Fruit fly (Drosophila melanogaster) whole organism, embryonic: ENCODE data around the gene Cad99C.

Experiments used
- BEAF-32 ChIP-seq: fragments of 200-800 bp; sonication (Bioruptor generic); optimal IDR thresholded peaks from 3 replicates; lab custom pipeline; 2017; ENCODE audit warnings: missing biosample characterization, missing genetic modification characterization, mild to moderate bottlenecking, moderate library complexity, missing genetic modification reagents
- BtbVII ChIP-seq: fragments of 200-800 bp; sonication (Bioruptor generic); optimal IDR thresholded peaks from 3 replicates; lab custom pipeline; 2017; ENCODE audit warnings: missing biosample characterization, mild to moderate bottlenecking, missing genetic modification characterization
- Bteb2 ChIP-seq: fragments of 200-800 bp; sonication (Bioruptor generic); optimal IDR thresholded peaks from 2 replicates; lab custom pipeline; 2016; ENCODE audit warnings: missing biosample characterization, missing genetic modification characterization
- C15 ChIP-seq: fragments of 200-800 bp; sonication (Bioruptor generic); IDR thresholded peaks from 3 replicates; pipeline ENCODE4 v1.3.6; 2022; ENCODE audit warnings: missing biosample characterization, missing genetic modification characterization
- CG10267 ChIP-seq: fragments of 200-800 bp; sonication (Bioruptor generic); optimal IDR thresholded peaks from 2 replicates; lab custom pipeline; 2018; ENCODE audit warnings: missing biosample characterization, mild to moderate bottlenecking, missing genetic modification characterization, moderate library complexity
- CG10565 ChIP-seq: fragments of 200-800 bp; sonication (Bioruptor generic); optimal IDR thresholded peaks from 3 replicates; lab custom pipeline; 2016; ENCODE audit warnings: missing biosample characterization, mild to moderate bottlenecking, missing genetic modification characterization
- CG10654 ChIP-seq: fragments of 200-800 bp; sonication (Bioruptor generic); optimal IDR thresholded peaks from 2 replicates; lab custom pipeline; 2016; ENCODE audit warnings: missing biosample characterization, missing genetic modification characterization
- CG12104 ChIP-seq: fragments of 200-800 bp; sonication (Bioruptor generic); optimal IDR thresholded peaks from 3 replicates; lab custom pipeline; 2016; ENCODE audit warnings: missing biosample characterization, missing genetic modification characterization
- CG12391 ChIP-seq: fragments of 200-800 bp; sonication (Bioruptor generic); optimal IDR thresholded peaks from 3 replicates; lab custom pipeline; 2018; ENCODE audit warnings: missing biosample characterization, mild to moderate bottlenecking, missing genetic modification characterization, moderate library complexity
- CG13287 ChIP-seq: fragments of 200-800 bp; sonication (Bioruptor generic); IDR thresholded peaks from 2 replicates; pipeline ENCODE4 v1.3.6; 2022; ENCODE audit warnings: missing biosample characterization, missing genetic modification characterization; ENCODE audit not compliant: partially characterized antibody
- CG14710 ChIP-seq: fragments of 200-800 bp; sonication (Bioruptor generic); optimal IDR thresholded peaks from 3 replicates; lab custom pipeline; 2019; ENCODE audit warnings: missing biosample characterization, mild to moderate bottlenecking, missing genetic modification characterization, moderate library complexity
- CG17186 ChIP-seq: fragments of 200-800 bp; sonication (Bioruptor generic); optimal IDR thresholded peaks from 3 replicates; lab custom pipeline; 2017; ENCODE audit warnings: missing biosample characterization, missing genetic modification reagents, missing genetic modification characterization
- CG18599 ChIP-seq: fragments of 200-800 bp; sonication (Bioruptor generic); optimal IDR thresholded peaks from 3 replicates; lab custom pipeline; 2017; ENCODE audit warnings: missing biosample characterization, missing genetic modification characterization, mild to moderate bottlenecking, moderate library complexity, missing genetic modification reagents
- CG18619 ChIP-seq: fragments of 200-800 bp; sonication (Bioruptor generic); optimal IDR thresholded peaks from 3 replicates; lab custom pipeline; 2017; ENCODE audit warnings: missing biosample characterization, mild to moderate bottlenecking, missing genetic modification characterization
- CG18764 ChIP-seq: fragments of 200-800 bp; sonication (Bioruptor generic); optimal IDR thresholded peaks from 3 replicates; lab custom pipeline; 2016; ENCODE audit warnings: missing biosample characterization, missing genetic modification characterization
- CG31441 ChIP-seq: fragments of 200-800 bp; sonication (Bioruptor generic); IDR thresholded peaks from 2 replicates; pipeline ENCODE4 v1.3.6; 2022; ENCODE audit warnings: missing biosample characterization, missing genetic modification characterization
- CG34224 ChIP-seq: fragments of 200-800 bp; sonication (Bioruptor generic); IDR thresholded peaks from 3 replicates; pipeline ENCODE4 v1.3.6; 2022; ENCODE audit warnings: missing biosample characterization, missing genetic modification characterization; ENCODE audit not compliant: partially characterized antibody
- CG3847 ChIP-seq: fragments of 200-800 bp; sonication (Bioruptor generic); IDR thresholded peaks from 2 replicates; pipeline ENCODE4 v1.3.6; 2022; ENCODE audit warnings: missing biosample characterization, missing genetic modification characterization
- CG6272 ChIP-seq: fragments of 200-800 bp; sonication (Bioruptor generic); IDR thresholded peaks from 2 replicates; pipeline ENCODE4 v1.3.6; 2022; ENCODE audit warnings: missing biosample characterization, missing genetic modification characterization
- CG7745 ChIP-seq: fragments of 200-800 bp; sonication (Bioruptor generic); optimal IDR thresholded peaks from 2 replicates; lab custom pipeline; 2018; ENCODE audit warnings: missing biosample characterization, mild to moderate bottlenecking, missing genetic modification characterization, moderate library complexity
- CG7963 ChIP-seq: fragments of 200-800 bp; sonication (Bioruptor generic); IDR thresholded peaks from 3 replicates; pipeline ENCODE4 v1.3.6; 2022; ENCODE audit warnings: missing biosample characterization, missing genetic modification characterization; ENCODE audit not compliant: partially characterized antibody
- CG9876 ChIP-seq: fragments of 200-800 bp; sonication (Bioruptor generic); optimal IDR thresholded peaks from 2 replicates; lab custom pipeline; 2016; ENCODE audit warnings: missing biosample characterization, missing genetic modification characterization
- Dref ChIP-seq: fragments of 200-800 bp; sonication (Bioruptor generic); IDR thresholded peaks from 2 replicates; pipeline ENCODE4 v1.3.6; 2022; ENCODE audit warnings: missing biosample characterization, missing genetic modification characterization
- E2f2 ChIP-seq: fragments of 200-800 bp; sonication (Bioruptor generic); IDR thresholded peaks from 2 replicates; pipeline ENCODE4 v1.3.6; 2022; ENCODE audit warnings: missing biosample characterization, missing genetic modification characterization
- Ets65A ChIP-seq: fragments of 200-800 bp; sonication (Bioruptor generic); peaks from one replicate; lab custom pipeline; 2016; ENCODE audit warnings: missing biosample characterization, missing genetic modification characterization
- Hsf ChIP-seq: fragments of 200-800 bp; sonication (Bioruptor generic); optimal IDR thresholded peaks from 3 replicates; lab custom pipeline; 2016; ENCODE audit warnings: missing biosample characterization, missing genetic modification characterization
- MESR4 ChIP-seq: fragments of 200-800 bp; sonication (Bioruptor generic); optimal IDR thresholded peaks from 2 replicates; lab custom pipeline; 2018; ENCODE audit warnings: missing biosample characterization, mild to moderate bottlenecking, missing genetic modification characterization, moderate library complexity
- Nf-YB ChIP-seq: fragments of 200-800 bp; sonication (Bioruptor generic); optimal IDR thresholded peaks from 3 replicates; lab custom pipeline; 2019; ENCODE audit warnings: missing biosample characterization, mild to moderate bottlenecking, missing genetic modification characterization, moderate library complexity
- PHDP ChIP-seq: fragments of 200-800 bp; sonication (Bioruptor generic); optimal IDR thresholded peaks from 3 replicates; lab custom pipeline; 2018; ENCODE audit warnings: missing biosample characterization, mild to moderate bottlenecking, missing genetic modification characterization, moderate library complexity
- ab ChIP-seq: fragments of 200-800 bp; sonication (Bioruptor generic); optimal IDR thresholded peaks from 2 replicates; lab custom pipeline; 2016; ENCODE audit warnings: missing biosample characterization, missing genetic modification characterization
- bbx ChIP-seq: fragments of 200-800 bp; sonication (Bioruptor generic); IDR thresholded peaks from 2 replicates; pipeline ENCODE4 v1.3.6; 2022; ENCODE audit warnings: missing biosample characterization, missing genetic modification characterization; ENCODE audit not compliant: partially characterized antibody
- bowl ChIP-seq: fragments of 200-800 bp; sonication (Bioruptor generic); IDR thresholded peaks from 2 replicates; pipeline ENCODE4 v1.3.6; 2022; ENCODE audit warnings: missing biosample characterization, missing genetic modification characterization
- caup ChIP-seq: fragments of 200-800 bp; sonication (Bioruptor generic); optimal IDR thresholded peaks from 3 replicates; lab custom pipeline; 2017; ENCODE audit warnings: missing biosample characterization, mild to moderate bottlenecking, missing genetic modification characterization, moderate library complexity; ENCODE audit not compliant: severe bottlenecking
- croc ChIP-seq: fragments of 200-800 bp; sonication (Bioruptor generic); conservative IDR thresholded peaks from 3 replicates; pipeline ENCODE4 v1.3.6; 2022; ENCODE audit warnings: missing biosample characterization, missing genetic modification characterization
- dpn ChIP-seq, 2 experiments: fragments of 200-800 bp; sonication (Bioruptor generic); optimal IDR thresholded peaks; 3 replicates each; lab custom pipeline; 2016; ENCODE audit warnings: missing biosample characterization in 2 of 2, missing genetic modification characterization in 2 of 2
- eve ChIP-seq, 2 experiments: fragments of >200 bp; optimal IDR thresholded peaks; 2 replicates each; lab custom pipeline; 2017; ENCODE audit warnings: missing biosample characterization in 2 of 2, missing genetic modification characterization in 2 of 2
- exex ChIP-seq: fragments of 200-800 bp; sonication (Bioruptor generic); optimal IDR thresholded peaks from 4 replicates; lab custom pipeline; 2018; ENCODE audit warnings: missing biosample characterization, mild to moderate bottlenecking, missing genetic modification characterization, moderate library complexity
- gsb-n ChIP-seq: fragments of 200-800 bp; sonication (Bioruptor generic); optimal IDR thresholded peaks from 3 replicates; lab custom pipeline; 2018; ENCODE audit warnings: missing biosample characterization, mild to moderate bottlenecking, missing genetic modification characterization
- hbn ChIP-seq: fragments of 200-800 bp; sonication (Bioruptor generic); IDR thresholded peaks from 2 replicates; pipeline ENCODE4 v1.3.6; 2022; ENCODE audit warnings: missing biosample characterization, missing genetic modification characterization; ENCODE audit not compliant: partially characterized antibody
- inv ChIP-seq: fragments of 200-800 bp; sonication (Bioruptor generic); IDR thresholded peaks from 2 replicates; pipeline ENCODE4 v1.3.6; 2022; ENCODE audit warnings: missing biosample characterization, missing genetic modification characterization; ENCODE audit not compliant: partially characterized antibody
- lab ChIP-seq: fragments of 200-800 bp; sonication (Bioruptor generic); optimal IDR thresholded peaks from 3 replicates; lab custom pipeline; 2017; ENCODE audit warnings: missing biosample characterization, missing genetic modification characterization, mild to moderate bottlenecking, moderate library complexity, missing genetic modification reagents
- lbe ChIP-seq: fragments of 200-800 bp; sonication (Bioruptor generic); optimal IDR thresholded peaks from 2 replicates; lab custom pipeline; 2016; ENCODE audit warnings: missing biosample characterization, mild to moderate bottlenecking, missing genetic modification characterization
- pita ChIP-seq: fragments of 200-800 bp; sonication (Bioruptor generic); optimal IDR thresholded peaks from 2 replicates; lab custom pipeline; 2017; ENCODE audit warnings: missing biosample characterization, mild to moderate bottlenecking, missing genetic modification characterization
- sens ChIP-seq: fragments of 200-800 bp; sonication (Bioruptor generic); peaks from one replicate; lab custom pipeline; 2016; ENCODE audit warnings: missing biosample characterization, missing genetic modification characterization
- slou ChIP-seq: fragments of 200-800 bp; sonication (Bioruptor generic); optimal IDR thresholded peaks from 3 replicates; lab custom pipeline; 2016; ENCODE audit warnings: missing biosample characterization, missing genetic modification characterization
- unc-4 ChIP-seq: fragments of 200-800 bp; sonication (Bioruptor generic); IDR thresholded peaks from 2 replicates; pipeline ENCODE4 v1.3.6; 2022; ENCODE audit warnings: missing biosample characterization, missing genetic modification characterization; ENCODE audit not compliant: partially characterized antibody
- vnd ChIP-seq: fragments of 200-800 bp; sonication (Bioruptor generic); IDR thresholded peaks from 3 replicates; pipeline ENCODE4 v1.3.6; 2022; ENCODE audit warnings: missing biosample characterization, missing genetic modification characterization; ENCODE audit not compliant: partially characterized antibody
- wek ChIP-seq: fragments of 200-800 bp; sonication (Bioruptor generic); optimal IDR thresholded peaks from 3 replicates; lab custom pipeline; 2018; ENCODE audit warnings: missing biosample characterization, mild to moderate bottlenecking, missing genetic modification characterization, moderate library complexity

The Cad99C gene

dm6 chr3R:29868676-29869349 lies 27.4 kb downstream of the Cad99C start, which contains the start of gene Zip99C (continued):
- no peak for TF ChIP-seq ab
- TF ChIP-seq gsb-n (tag; lab: Kevin White, UChicago), result peak; percentile 29
- peak; percentile 78 for TF ChIP-seq sens (GFP tag; lab: Kevin White, UChicago)
- TF ChIP-seq CG34224 (GFP tag; lab: Robert Waterston, UW), result peak; percentile 85
- peak; percentile 58 for TF ChIP-seq exex (tag; lab: Kevin White, UChicago)
- no peak for TF ChIP-seq C15 (GFP tag; lab: Robert Waterston, UW)
- TF ChIP-seq CG13287 (GFP tag; lab: Robert Waterston, UW), result peak; percentile 94
- TF ChIP-seq eve (GFP tag; optimal IDR thresholded peaks at IDR 0.05; lab: Kevin White, UChicago), result no peak
- peak; percentile 23 for TF ChIP-seq Nf-YB (GFP tag; lab: Kevin White, UChicago)
- peak; percentile 64; the same call in 1 of the 2 replicates for TF ChIP-seq CG31441 (GFP tag; lab: Robert Waterston, UW)
- peak; percentile 65 for TF ChIP-seq CG12391 (tag; lab: Kevin White, UChicago)
- peak; percentile 94 for TF ChIP-seq BEAF-32
- peak; percentile 8 for TF ChIP-seq CG10654 (GFP tag; lab: Kevin White, UChicago)
- TF ChIP-seq Dref, result peak; percentile 96
- peak; percentile 59; the same call in 2 of the 3 replicates for TF ChIP-seq CG7963 (GFP tag; lab: Robert Waterston, UW)
- peak; percentile 35 for TF ChIP-seq MESR4 (GFP tag; lab: Kevin White, UChicago)
- TF ChIP-seq dpn (GFP tag; optimal IDR thresholded peaks at IDR 0.05; lab: Kevin White, UChicago), result peak; percentile 46 to 52
- peak; percentile 70 for TF ChIP-seq CG17186 (GFP tag; lab: Kevin White, UChicago)
- no peak for TF ChIP-seq CG9876 (GFP tag; lab: Kevin White, UChicago)
- peak; percentile 36 for TF ChIP-seq Ets65A (GFP tag; lab: Kevin White, UChicago)
- TF ChIP-seq CG12104, result peak; percentile 45
- peak; percentile 17 for TF ChIP-seq slou (GFP tag; lab: Kevin White, UChicago)
- TF ChIP-seq PHDP (tag; lab: Kevin White, UChicago), result peak; percentile 27
- no peak for TF ChIP-seq CG7745 (tag; lab: Kevin White, UChicago)
- peak; percentile 87 for TF ChIP-seq bbx (GFP tag; lab: Robert Waterston, UW)
- TF ChIP-seq Bteb2 (GFP tag; lab: Kevin White, UChicago), result no peak
- TF ChIP-seq CG6272, result peak; percentile 41; the same call in 1 of the 2 replicates
- TF ChIP-seq CG18599 (GFP tag; lab: Kevin White, UChicago), result peak; percentile 70
- peak; percentile 95 for TF ChIP-seq E2f2
- TF ChIP-seq unc-4 (GFP tag; lab: Robert Waterston, UW), result peak; percentile 82
- no peak for TF ChIP-seq CG10565
- peak; percentile 79 for TF ChIP-seq lbe (GFP tag; lab: Kevin White, UChicago)
- TF ChIP-seq inv, result peak; percentile 91
- TF ChIP-seq pita (GFP tag; lab: Kevin White, UChicago), result peak; percentile 92
- TF ChIP-seq bowl, result no peak
- TF ChIP-seq CG10267 (tag; lab: Kevin White, UChicago), result peak; percentile 64
- TF ChIP-seq lab (GFP tag; lab: Kevin White, UChicago), result peak; percentile 4
- TF ChIP-seq CG18764 (GFP tag; lab: Kevin White, UChicago), result peak; percentile 6
- peak; percentile 37; the same call in 1 of the 2 replicates for TF ChIP-seq CG3847 (GFP tag; lab: Robert Waterston, UW)
- peak; percentile 81 for TF ChIP-seq CG14710 (tag; lab: Kevin White, UChicago)
- TF ChIP-seq CG18619 (GFP tag; lab: Kevin White, UChicago), result peak; percentile 16
- TF ChIP-seq hbn, result peak; percentile 91
- peak; percentile 16 for TF ChIP-seq Hsf (GFP tag; lab: Kevin White, UChicago)
- no peak for TF ChIP-seq BtbVII (GFP tag; lab: Kevin White, UChicago)
- peak; percentile 6 for TF ChIP-seq caup (GFP tag; lab: Kevin White, UChicago)
- peak; percentile 88 for TF ChIP-seq vnd (GFP tag; lab: Robert Waterston, UW)
- TF ChIP-seq croc (GFP tag; lab: Robert Waterston, UW), result no peak; the same call in 2 of the 3 replicates
- no peak for TF ChIP-seq wek (GFP tag; lab: Kevin White, UChicago)
